Fruit fly (Drosophila melanogaster) S2 (cell line): ENCODE measurements around the gene CAH2.

ENCODE experiments used
- CG8478 ChIP-seq: fragments of >200 bp; optimal IDR thresholded peaks from 2 replicates; lab custom pipeline; 2018
- CTCF ChIP-seq, 2 experiments: fragments of >200 bp; optimal IDR thresholded peaks; 2 replicates each; lab custom pipeline; 2018

dm6 chr3L:12222945-12223634 lies 45.7 kb downstream of the CAH2 start:
- TF ChIP-seq CTCF (optimal IDR thresholded peaks at IDR 0.05; lab: Kevin White, UChicago) (no peak), CG8478 (lab: Kevin White, UChicago) (no peak)
